Worm (Caenorhabditis elegans) whole organism, mixed stage, embryonic: ENCODE results near the gene Y69A2AR.46.

Source experiments
- M03D4.4 ChIP-seq: sonication (generic microtip); optimal IDR thresholded peaks from 2 replicates; lab custom pipeline; 2017; ENCODE audit warnings: mild to moderate bottlenecking, missing genetic modification characterization, missing compliant biosample characterization
- bed-3 ChIP-seq: fragments of 200-800 bp; sonication (Bioruptor generic); optimal IDR thresholded peaks from 3 replicates; lab custom pipeline; 2018; ENCODE audit warnings: mild to moderate bottlenecking, missing genetic modification characterization, moderate library complexity, missing compliant biosample characterization
- blmp-1 ChIP-seq: fragments of 150-350 bp; optimal IDR thresholded peaks from 2 replicates; lab custom pipeline; 2014; ENCODE audit warnings: missing biosample characterization, missing genetic modification characterization
- ceh-39 ChIP-seq: fragments of 150-350 bp; optimal IDR thresholded peaks from 2 replicates; lab custom pipeline; 2014; ENCODE audit warnings: missing biosample characterization, missing genetic modification characterization
- ceh-43 ChIP-seq: fragments of 200-800 bp; sonication (Bioruptor generic); optimal IDR thresholded peaks from 2 replicates; lab custom pipeline; 2018; ENCODE audit warnings: mild to moderate bottlenecking, missing genetic modification characterization, moderate library complexity, missing compliant biosample characterization
- ceh-83 ChIP-seq: fragments of 200-800 bp; sonication (Bioruptor generic); optimal IDR thresholded peaks from 2 replicates; lab custom pipeline; 2018; ENCODE audit warnings: mild to moderate bottlenecking, missing genetic modification characterization, missing compliant biosample characterization
- ces-1 ChIP-seq: fragments of 150-350 bp; optimal IDR thresholded peaks from 2 replicates; lab custom pipeline; 2014; ENCODE audit warnings: missing biosample characterization, missing genetic modification reagents, missing genetic modification characterization
- cnd-1 ChIP-seq: fragments of 200-800 bp; sonication (Bioruptor generic); optimal IDR thresholded peaks from 2 replicates; lab custom pipeline; 2018; ENCODE audit warnings: mild to moderate bottlenecking, missing genetic modification characterization, missing compliant biosample characterization
- elt-1 ChIP-seq: sonication (generic microtip); optimal IDR thresholded peaks from 2 replicates; lab custom pipeline; 2017; ENCODE audit warnings: missing genetic modification characterization, mild to moderate bottlenecking, missing compliant biosample characterization, antibody characterized with exemption, moderate library complexity, borderline replicate concordance; ENCODE audit not compliant: insufficient read depth
- elt-3 ChIP-seq: fragments of 150-350 bp; optimal IDR thresholded peaks from 2 replicates; lab custom pipeline; 2014; ENCODE audit warnings: missing biosample characterization, missing genetic modification characterization
- flh-1 ChIP-seq: fragments of 200-800 bp; sonication (Bioruptor generic); optimal IDR thresholded peaks from 2 replicates; lab custom pipeline; 2018; ENCODE audit warnings: mild to moderate bottlenecking, missing genetic modification characterization, moderate library complexity, missing compliant biosample characterization
- ham-2 ChIP-seq: fragments of 200-800 bp; sonication (Bioruptor generic); optimal IDR thresholded peaks from 2 replicates; lab custom pipeline; 2018; ENCODE audit warnings: mild to moderate bottlenecking, missing genetic modification characterization, missing compliant biosample characterization
- hlh-1 ChIP-seq: fragments of 150-350 bp; optimal IDR thresholded peaks from 2 replicates; lab custom pipeline; 2014; ENCODE audit warnings: missing biosample characterization, missing genetic modification reagents, missing genetic modification characterization
- lin-13 ChIP-seq: fragments of 150-350 bp; optimal IDR thresholded peaks from 2 replicates; lab custom pipeline; 2014; ENCODE audit warnings: missing biosample characterization, missing genetic modification characterization
- lin-32 ChIP-seq: fragments of 200-800 bp; sonication (Bioruptor generic); optimal IDR thresholded peaks from 2 replicates; lab custom pipeline; 2018; ENCODE audit warnings: mild to moderate bottlenecking, missing genetic modification characterization, missing compliant biosample characterization
- lsy-2 ChIP-seq: fragments of 150-350 bp; optimal IDR thresholded peaks from 2 replicates; lab custom pipeline; 2014; ENCODE audit warnings: missing biosample characterization, missing genetic modification characterization
- mab-5 ChIP-seq: fragments of 150-350 bp; optimal IDR thresholded peaks from 2 replicates; lab custom pipeline; 2014; ENCODE audit warnings: missing biosample characterization, missing genetic modification characterization
- mep-1 ChIP-seq: fragments of 150-350 bp; optimal IDR thresholded peaks from 2 replicates; lab custom pipeline; 2017; ENCODE audit warnings: missing biosample characterization, missing genetic modification reagents, missing genetic modification characterization, inconsistent platforms
- mls-2 ChIP-seq: sonication (generic microtip); optimal IDR thresholded peaks from 2 replicates; lab custom pipeline; 2016; ENCODE audit warnings: mild to moderate bottlenecking, missing genetic modification characterization, moderate library complexity, missing compliant biosample characterization
- nhr-12 ChIP-seq: fragments of 150-350 bp; optimal IDR thresholded peaks from 2 replicates; lab custom pipeline; 2014; ENCODE audit warnings: missing biosample characterization, missing genetic modification characterization
- nhr-2 ChIP-seq: fragments of 150-350 bp; optimal IDR thresholded peaks from 2 replicates; lab custom pipeline; 2014; ENCODE audit warnings: missing biosample characterization, missing genetic modification characterization
- nhr-237 ChIP-seq: fragments of 150-350 bp; optimal IDR thresholded peaks from 2 replicates; lab custom pipeline; 2014; ENCODE audit warnings: missing biosample characterization, missing genetic modification characterization
- nhr-28 ChIP-seq: fragments of 150-350 bp; optimal IDR thresholded peaks from 2 replicates; lab custom pipeline; 2014; ENCODE audit warnings: missing biosample characterization, missing genetic modification characterization
- nhr-76 ChIP-seq: sonication (generic microtip); optimal IDR thresholded peaks from 2 replicates; lab custom pipeline; 2017; ENCODE audit warnings: missing biosample characterization, missing genetic modification characterization
- pha-4 ChIP-seq: fragments of 150-350 bp; optimal IDR thresholded peaks from 2 replicates; lab custom pipeline; 2018; ENCODE audit warnings: missing biosample characterization, missing genetic modification reagents, missing genetic modification characterization
- sem-2 ChIP-seq: fragments of 200-800 bp; sonication (Bioruptor generic); optimal IDR thresholded peaks from 2 replicates; lab custom pipeline; 2018; ENCODE audit warnings: mild to moderate bottlenecking, missing genetic modification characterization, missing compliant biosample characterization
- snpc-4 ChIP-seq: fragments of 150-350 bp; optimal IDR thresholded peaks from 2 replicates; lab custom pipeline; 2014; ENCODE audit warnings: missing biosample characterization, missing genetic modification characterization
- sptf-1 ChIP-seq: sonication (generic microtip); optimal IDR thresholded peaks from 2 replicates; lab custom pipeline; 2017; ENCODE audit warnings: mild to moderate bottlenecking, missing genetic modification characterization, moderate library complexity, missing compliant biosample characterization
- tbx-8 ChIP-seq: fragments of 200-800 bp; sonication (Bioruptor generic); optimal IDR thresholded peaks from 2 replicates; lab custom pipeline; 2018; ENCODE audit warnings: mild to moderate bottlenecking, missing genetic modification characterization, moderate library complexity, missing compliant biosample characterization
- unc-120 ChIP-seq: sonication (generic microtip); optimal IDR thresholded peaks from 2 replicates; lab custom pipeline; 2017; ENCODE audit warnings: missing genetic modification characterization, missing compliant biosample characterization; ENCODE audit not compliant: poor library complexity, severe bottlenecking
- unc-39 ChIP-seq: fragments of 150-350 bp; optimal IDR thresholded peaks from 2 replicates; lab custom pipeline; 2014; ENCODE audit warnings: missing biosample characterization, missing genetic modification characterization
- unc-62 ChIP-seq: fragments of 150-350 bp; optimal IDR thresholded peaks from 2 replicates; lab custom pipeline; 2014; ENCODE audit warnings: missing biosample characterization, missing genetic modification reagents, missing genetic modification characterization
- zip-8 ChIP-seq: fragments of 150-350 bp; optimal IDR thresholded peaks from 2 replicates; lab custom pipeline; 2014; ENCODE audit warnings: missing biosample characterization, missing genetic modification characterization
- ztf-11 ChIP-seq: fragments of 150-350 bp; optimal IDR thresholded peaks from 2 replicates; lab custom pipeline; 2014; ENCODE audit warnings: missing biosample characterization, missing genetic modification characterization

Y69A2AR.46 gene

ce11 chrIV:2548766-2549165, 12.7 kb upstream of the Y69A2AR.46 start:
- TF ChIP-seq ces-1 (GFP tag; lab: Kevin White, UChicago) (no peak), lin-13 (no peak)
- TF ChIP-seq, all 35 proteins: peak for 0

- TF ChIP-seq ceh-83 (GFP tag; lab: Kevin White, UChicago) = no peak
- TF ChIP-seq sem-2 (GFP tag; lab: Kevin White, UChicago) = no peak
These were observed 11.9 kb upstream of the Y69A2AR.46 start for ce11 chrIV:2549542-2549941.

- TF ChIP-seq lin-32 (GFP tag; lab: Kevin White, UChicago) (no peak), ztf-11 (tag; lab: Kevin White, UChicago) (no peak), unc-62 (GFP tag; lab: Kevin White, UChicago) (no peak), ham-2 (GFP tag; lab: Kevin White, UChicago) (no peak), mls-2 (tag; lab: Kevin White, UChicago) (no peak), ceh-43 (GFP tag; lab: Kevin White, UChicago) (no peak), ceh-39 (tag; lab: Kevin White, UChicago) (no peak), nhr-12 (tag; lab: Kevin White, UChicago) (no peak), nhr-237 (tag; lab: Kevin White, UChicago) (no peak), blmp-1 (no peak), pha-4 (tag; lab: Kevin White, UChicago) (no peak), sptf-1 (no peak), elt-1 (no peak), M03D4.4 (no peak), lin-13 (no peak), bed-3 (no peak), lsy-2 (tag; lab: Kevin White, UChicago) (no peak), nhr-28 (tag; lab: Kevin White, UChicago) (no peak)
These were observed 10.0 kb upstream of the Y69A2AR.46 start, which contains the start of gene Y69A2AR.23 for ce11 chrIV:2551418-2551817. TSS of gene Y69A2AR.23 (minus strand) at chrIV:2551684.

- TF ChIP-seq flh-1 (GFP tag; lab: Kevin White, UChicago) (no peak), hlh-1 (tag; lab: Kevin White, UChicago) (no peak), ces-1 (GFP tag; lab: Kevin White, UChicago) (no peak), nhr-2 (tag; lab: Kevin White, UChicago) (no peak), unc-120 (no peak)
These were observed 9.6 kb upstream of the Y69A2AR.46 start for ce11 chrIV:2551838-2552237.

DNA sequence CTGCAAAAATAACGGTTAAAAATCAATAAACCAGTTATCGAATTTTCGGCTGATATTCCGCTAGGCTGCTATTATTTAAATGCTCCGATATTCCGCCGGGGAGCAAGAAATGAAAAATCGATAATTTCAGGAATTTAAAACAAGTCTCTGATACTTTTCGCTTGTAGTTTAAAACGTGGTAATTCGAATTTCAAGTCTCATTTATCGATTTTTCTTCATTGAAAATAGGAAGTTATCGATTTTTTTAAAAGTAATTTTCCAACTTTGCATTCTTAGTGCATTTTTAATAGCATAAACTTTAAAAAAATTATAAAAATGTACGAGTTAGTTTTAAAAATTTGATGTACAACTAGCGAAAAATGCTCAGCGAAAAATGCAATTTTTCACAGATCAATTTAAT, 9.2 kb upstream of the Y69A2AR.46 start:
- TF ChIP-seq unc-39 (tag; lab: Kevin White, UChicago) (no peak), mab-5 (no peak), mls-2 (tag; lab: Kevin White, UChicago) (no peak), nhr-76 (tag; lab: Kevin White, UChicago) (no peak), mep-1 (tag; lab: Kevin White, UChicago) (no peak), ham-2 (GFP tag; lab: Kevin White, UChicago) (no peak), snpc-4 (tag; lab: Kevin White, UChicago) (no peak), nhr-28 (tag; lab: Kevin White, UChicago) (no peak), ztf-11 (tag; lab: Kevin White, UChicago) (no peak), sem-2 (GFP tag; lab: Kevin White, UChicago) (no peak), ceh-39 (tag; lab: Kevin White, UChicago) (no peak), unc-62 (GFP tag; lab: Kevin White, UChicago) (no peak), lin-32 (GFP tag; lab: Kevin White, UChicago) (no peak), zip-8 (tag; lab: Kevin White, UChicago) (no peak), elt-3 (tag; lab: Kevin White, UChicago) (no peak), tbx-8 (GFP tag; lab: Kevin White, UChicago) (no peak), flh-1 (GFP tag; lab: Kevin White, UChicago) (no peak), ces-1 (GFP tag; lab: Kevin White, UChicago) (no peak), cnd-1 (no peak), hlh-1 (tag; lab: Kevin White, UChicago) (no peak)
